Worm (Caenorhabditis elegans): ENCODE results near the gene F49H6.5.

DNA sequence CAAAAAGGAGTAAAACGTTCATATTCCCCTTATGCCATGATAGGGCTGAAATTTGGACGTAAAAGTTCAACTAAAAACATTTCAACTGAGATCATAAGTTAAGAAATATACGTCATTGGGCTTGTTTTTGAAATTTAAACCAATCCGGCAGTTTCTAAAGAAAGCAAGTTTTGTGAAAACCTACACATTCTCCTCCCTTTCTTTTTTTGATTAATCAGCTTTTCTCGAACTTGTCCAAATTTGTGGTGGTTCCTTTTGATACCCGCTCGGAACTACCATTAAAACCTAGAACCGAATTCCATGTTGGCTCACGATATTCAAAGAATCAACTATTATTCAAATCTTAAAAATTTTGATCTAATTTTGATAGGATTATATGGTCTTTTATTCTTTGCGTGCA lies 42.7 kb upstream of the F49H6.5 start, which contains the start of gene srz-54:
- no peak for TF ChIP-seq lir-3 (tag; optimal IDR thresholded peaks at IDR 0.05; ENCODE audit: poor library complexity)
- no peak for TF ChIP-seq pqm-1 (tag; optimal IDR thresholded peaks at IDR 0.05)

Measured in whole organism, L1 larva.